Worm (Caenorhabditis elegans): ENCODE results near the gene mtss-1.

DNA sequence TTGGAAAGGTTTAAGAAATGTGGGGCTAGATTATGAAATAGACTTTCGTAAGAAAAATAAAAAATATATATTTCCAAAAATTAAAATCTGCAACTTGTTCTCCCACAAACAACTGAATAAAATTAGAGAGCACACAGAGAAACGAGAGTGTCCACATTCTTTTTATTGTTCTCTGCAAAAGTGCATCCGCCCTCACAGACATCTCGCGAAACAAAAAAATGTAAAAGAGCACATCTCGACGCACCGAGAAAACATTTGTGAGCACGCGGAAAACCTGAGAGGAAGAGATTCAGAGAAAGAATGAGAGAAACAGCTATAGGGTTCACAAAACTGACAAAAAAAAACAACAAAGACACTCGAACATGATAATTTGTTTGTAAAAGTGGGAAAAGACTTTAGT, 14.0 kb downstream of the mtss-1 start:
- TF ChIP-seq ces-1 (GFP tag; optimal IDR thresholded peaks at IDR 0.05) (no peak), sptf-1 (tag; optimal IDR thresholded peaks at IDR 0.05) (no peak), nhr-28 (tag; optimal IDR thresholded peaks at IDR 0.05) (no peak), mab-5 (tag; optimal IDR thresholded peaks at IDR 0.05) (no peak), unc-62 (GFP tag; optimal IDR thresholded peaks at IDR 0.05) (no peak)
